Worm (Caenorhabditis elegans): ENCODE results near the gene spc-1.

DNA sequence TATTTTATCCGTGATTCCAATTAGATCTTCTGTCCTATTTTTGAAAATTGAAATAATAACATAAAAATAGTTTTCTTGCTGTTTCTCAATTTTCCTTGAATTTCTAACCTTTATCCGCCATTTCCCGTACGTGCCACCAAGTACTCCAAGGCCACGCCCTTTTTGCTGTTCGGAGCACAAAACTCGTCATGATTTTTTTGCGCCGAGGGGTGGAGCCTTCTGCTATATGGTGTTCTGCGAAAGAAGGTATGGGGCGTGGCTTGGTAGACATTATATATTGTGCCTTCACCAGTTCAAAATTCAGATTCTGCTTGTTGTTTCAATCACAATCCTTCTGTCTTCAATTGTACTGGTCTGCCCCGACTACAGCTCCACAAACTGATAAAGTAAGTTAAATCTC is 18.4 kb upstream of the spc-1 start, which contains the start of gene C15C7.4:
- TF ChIP-seq snpc-4 (tag; optimal IDR thresholded peaks at IDR 0.05) (no peak), nhr-237 (tag; optimal IDR thresholded peaks at IDR 0.05) (no peak)
